Worm (Caenorhabditis elegans): ENCODE results near the gene F45E6.1.
A peak's percentile ranks its signal among the peaks of the same experiment; 100 is the strongest.

Gene F45E6.1

DNA sequence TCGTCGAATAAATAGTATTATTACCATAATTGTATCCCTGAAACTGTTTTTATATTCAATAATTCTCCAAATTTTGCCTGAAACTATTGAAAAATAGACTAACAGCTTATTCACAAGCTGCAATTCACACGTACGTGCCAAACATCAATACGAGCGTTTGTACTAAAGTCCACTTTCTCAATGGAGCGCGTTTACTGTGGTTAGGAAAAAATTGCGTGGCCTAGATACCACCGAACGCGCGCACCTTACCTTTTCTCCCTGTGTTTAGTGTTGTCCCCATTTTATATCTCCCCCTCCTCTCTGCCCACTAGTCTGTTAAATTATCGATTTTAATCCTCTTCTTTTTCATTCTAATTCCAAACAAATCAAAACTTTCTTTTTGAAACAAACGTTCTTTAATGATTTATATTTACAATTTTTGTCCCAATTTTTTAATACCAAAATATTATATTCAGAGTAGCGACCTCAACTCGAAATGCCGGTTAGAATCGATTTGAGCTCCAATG lies 22.9 kb downstream of the F45E6.1 start, which contains the start of the genes T18D3.9 and T18D3.1:
Gene T18D3.9 (minus strand): TSS at position 168 of the 506 bp plus-strand sequence.
Gene T18D3.1 (plus strand): TSS at position 456 of the 506 bp plus-strand sequence.
- peak; percentile 44 for TF ChIP-seq nhr-47 (tag; optimal IDR thresholded peaks at IDR 0.05)
- no peak for TF ChIP-seq mef-2 (tag; optimal IDR thresholded peaks at IDR 0.05)
- no peak for TF ChIP-seq unc-98 (GFP tag; IDR thresholded peaks at IDR 0.05)
- TF ChIP-seq pqm-1 (tag; optimal IDR thresholded peaks at IDR 0.05), result no peak
- TF ChIP-seq sptf-1 (tag; optimal IDR thresholded peaks at IDR 0.05), result no peak
- peak; percentile 36 for TF ChIP-seq nhr-90 (tag; optimal IDR thresholded peaks at IDR 0.05; ENCODE audit: poor library complexity)
- peak in 2 of 3 experiments; percentile 28 to 34 for TF ChIP-seq dpl-1 (GFP tag; optimal IDR thresholded peaks at IDR 0.05)
- TF ChIP-seq lin-39 (tag; optimal IDR thresholded peaks at IDR 0.05), result no peak
- TF ChIP-seq lsy-2 (tag; optimal IDR thresholded peaks at IDR 0.05), result peak; percentile 22 to 45
- TF ChIP-seq F16B12.6 (tag; optimal IDR thresholded peaks at IDR 0.05), result no peak
- TF ChIP-seq C16A3.4 (tag; optimal IDR thresholded peaks at IDR 0.05), result peak; percentile 56
- no peak for TF ChIP-seq hpl-2 (GFP tag; optimal IDR thresholded peaks at IDR 0.05)
- TF ChIP-seq zip-4 (GFP tag; optimal IDR thresholded peaks at IDR 0.05), result no peak
- no peak for TF ChIP-seq fkh-4 (tag; optimal IDR thresholded peaks at IDR 0.05; ENCODE audit: borderline replicate concordance)
- TF ChIP-seq dsc-1 (tag; optimal IDR thresholded peaks at IDR 0.05), result peak; percentile 10
- no peak for TF ChIP-seq ama-1 (optimal IDR thresholded peaks at IDR 0.05)
- no peak for TF ChIP-seq nhr-85 (tag)
- TF ChIP-seq ceh-63 (GFP tag; optimal IDR thresholded peaks at IDR 0.05), result no peak
- TF ChIP-seq nhr-71 (tag; optimal IDR thresholded peaks at IDR 0.05), result peak; percentile 37
- no peak for TF ChIP-seq nhr-76 (tag; optimal IDR thresholded peaks at IDR 0.05)
- TF ChIP-seq unc-30 (tag; optimal IDR thresholded peaks at IDR 0.05), result no peak
- no peak for TF ChIP-seq fkh-10 (GFP tag; optimal IDR thresholded peaks at IDR 0.05)
- TF ChIP-seq sox-4 (tag; optimal IDR thresholded peaks at IDR 0.05), result no peak
- TF ChIP-seq zag-1 (tag; optimal IDR thresholded peaks at IDR 0.05), result no peak
- no peak for TF ChIP-seq nhr-28 (tag; optimal IDR thresholded peaks at IDR 0.05)
- TF ChIP-seq mab-9 (GFP tag; IDR thresholded peaks at IDR 0.05), result no peak
- peak; percentile 35 for TF ChIP-seq lin-13 (GFP tag; optimal IDR thresholded peaks at IDR 0.05)
- TF ChIP-seq egl-27 (tag; optimal IDR thresholded peaks at IDR 0.05), result no peak
- no peak for TF ChIP-seq nhr-84 (tag; optimal IDR thresholded peaks at IDR 0.05)
- no peak for TF ChIP-seq grh-1 (GFP tag; IDR thresholded peaks at IDR 0.05)
- TF ChIP-seq egl-13 (tag; optimal IDR thresholded peaks at IDR 0.05), result no peak
- no peak for TF ChIP-seq tlp-1 (tag; optimal IDR thresholded peaks at IDR 0.05)
- no peak for TF ChIP-seq aha-1 (tag; optimal IDR thresholded peaks at IDR 0.05)
- no peak for TF ChIP-seq unc-62 (GFP tag; optimal IDR thresholded peaks at IDR 0.05)
- TF ChIP-seq nhr-237 (tag; optimal IDR thresholded peaks at IDR 0.05), result no peak
- no peak for TF ChIP-seq ztf-4 (tag; optimal IDR thresholded peaks at IDR 0.05)
- TF ChIP-seq unc-86 (tag; optimal IDR thresholded peaks at IDR 0.05), result no peak
- TF ChIP-seq ztf-11 (tag; optimal IDR thresholded peaks at IDR 0.05), result no peak
- peak; percentile 21 to 45 for TF ChIP-seq lin-35 (GFP tag; optimal IDR thresholded peaks at IDR 0.05)
- TF ChIP-seq ceh-82 (tag; optimal IDR thresholded peaks at IDR 0.05), result no peak
- TF ChIP-seq Y116A8C.19 (tag; optimal IDR thresholded peaks at IDR 0.05; ENCODE audit: borderline replicate concordance), result no peak
- no peak for TF ChIP-seq aly-2 (tag; optimal IDR thresholded peaks at IDR 0.05)
- TF ChIP-seq elt-2 (tag; optimal IDR thresholded peaks at IDR 0.05), result no peak
- TF ChIP-seq ets-5 (GFP tag; IDR thresholded peaks at IDR 0.05), result no peak
- peak in 1 of 2 experiments; percentile 20 for TF ChIP-seq mdl-1 (tag; optimal IDR thresholded peaks at IDR 0.05)
- peak; percentile 49 for TF ChIP-seq snu-23 (GFP tag; optimal IDR thresholded peaks at IDR 0.05)
- peak; percentile 14 for TF ChIP-seq swsn-7 (tag; optimal IDR thresholded peaks at IDR 0.05)
- TF ChIP-seq unc-130 (tag; optimal IDR thresholded peaks at IDR 0.05), result peak; percentile 12
- TF ChIP-seq jun-1 (tag; optimal IDR thresholded peaks at IDR 0.05), result no peak
- no peak for TF ChIP-seq nhr-11 (tag; optimal IDR thresholded peaks at IDR 0.05)
- peak; percentile 63 for TF ChIP-seq fkh-8 (tag; optimal IDR thresholded peaks at IDR 0.05)
- no peak for TF ChIP-seq hlh-4 (tag; optimal IDR thresholded peaks at IDR 0.05)
- no peak for TF ChIP-seq vab-15 (tag; optimal IDR thresholded peaks at IDR 0.05)
- no peak for TF ChIP-seq ces-1 (GFP tag; optimal IDR thresholded peaks at IDR 0.05)

Measured in whole organism, L1 larva.